Fruit fly (Drosophila melanogaster): ENCODE results near the gene Mgat2.

- TF ChIP-seq CG8478 (optimal IDR thresholded peaks at IDR 0.05) (no peak), CTCF (optimal IDR thresholded peaks at IDR 0.05) (no peak)
These were observed 40.5 kb upstream of the Mgat2 start for dm6 chr3R:30062543-30062942.

Measured in S2 (cell line).